Fruit fly (Drosophila melanogaster) whole organism, embryonic: Measurements from ENCODE around the gene CG31219.

Experiments used
- CG10147 ChIP-seq: fragments of 200-800 bp; sonication (Bioruptor generic); optimal IDR thresholded peaks from 2 replicates; lab custom pipeline; 2019; ENCODE audit warnings: missing biosample characterization, mild to moderate bottlenecking, missing genetic modification characterization, moderate library complexity
- CG10209 ChIP-seq: fragments of 200-800 bp; sonication (Bioruptor generic); optimal IDR thresholded peaks from 3 replicates; lab custom pipeline; 2017; ENCODE audit warnings: missing biosample characterization, mild to moderate bottlenecking, missing genetic modification characterization, missing genetic modification reagents
- CG11398 ChIP-seq: fragments of 200-800 bp; sonication (Bioruptor generic); optimal IDR thresholded peaks from 2 replicates; lab custom pipeline; 2016; ENCODE audit warnings: missing biosample characterization, missing genetic modification characterization
- CG12071 ChIP-seq: fragments of 200-800 bp; sonication (Bioruptor generic); optimal IDR thresholded peaks from 3 replicates; lab custom pipeline; 2018; ENCODE audit warnings: missing biosample characterization, mild to moderate bottlenecking, missing genetic modification characterization
- CG12391 ChIP-seq: fragments of 200-800 bp; sonication (Bioruptor generic); optimal IDR thresholded peaks from 3 replicates; lab custom pipeline; 2018; ENCODE audit warnings: missing biosample characterization, mild to moderate bottlenecking, missing genetic modification characterization, moderate library complexity
- CG12659 ChIP-seq: fragments of 200-800 bp; sonication (Bioruptor generic); optimal IDR thresholded peaks from 3 replicates; lab custom pipeline; 2017; ENCODE audit warnings: mild to moderate bottlenecking, missing biosample characterization, missing genetic modification reagents, missing genetic modification characterization
- CG14014 ChIP-seq: fragments of 200-800 bp; sonication (Bioruptor generic); IDR thresholded peaks from 2 replicates; pipeline ENCODE4 v1.3.6; 2022; ENCODE audit warnings: missing biosample characterization, missing genetic modification characterization
- CG14710 ChIP-seq: fragments of 200-800 bp; sonication (Bioruptor generic); optimal IDR thresholded peaks from 3 replicates; lab custom pipeline; 2019; ENCODE audit warnings: missing biosample characterization, mild to moderate bottlenecking, missing genetic modification characterization, moderate library complexity
- CG2120 ChIP-seq: fragments of 200-800 bp; sonication (Bioruptor generic); optimal IDR thresholded peaks from 3 replicates; lab custom pipeline; 2016; ENCODE audit warnings: missing biosample characterization, missing genetic modification characterization
- CG2678 ChIP-seq: fragments of 200-800 bp; sonication (Bioruptor generic); optimal IDR thresholded peaks from 3 replicates; lab custom pipeline; 2019; ENCODE audit warnings: missing biosample characterization, mild to moderate bottlenecking, missing genetic modification characterization, moderate library complexity
- CG4424 ChIP-seq: fragments of 200-800 bp; sonication (Bioruptor generic); optimal IDR thresholded peaks from 3 replicates; lab custom pipeline; 2016; ENCODE audit warnings: missing biosample characterization, missing genetic modification characterization
- CG4707 ChIP-seq: fragments of 200-800 bp; sonication (Bioruptor generic); optimal IDR thresholded peaks from 2 replicates; lab custom pipeline; 2018; ENCODE audit warnings: missing biosample characterization, mild to moderate bottlenecking, missing genetic modification characterization, moderate library complexity
- CG6254 ChIP-seq: fragments of 200-800 bp; sonication (Bioruptor generic); optimal IDR thresholded peaks from 3 replicates; lab custom pipeline; 2017; ENCODE audit warnings: mild to moderate bottlenecking, missing biosample characterization, missing genetic modification reagents, missing genetic modification characterization
- CG6765 ChIP-seq: fragments of 200-800 bp; sonication (Bioruptor generic); optimal IDR thresholded peaks from 3 replicates; lab custom pipeline; 2017; ENCODE audit warnings: missing biosample characterization, mild to moderate bottlenecking, missing genetic modification characterization
- CG6813 ChIP-seq: fragments of 200-800 bp; sonication (Bioruptor generic); optimal IDR thresholded peaks from 2 replicates; lab custom pipeline; 2017; ENCODE audit warnings: missing biosample characterization, missing genetic modification characterization, mild to moderate bottlenecking, moderate library complexity, missing genetic modification reagents
- CG7556 ChIP-seq: fragments of 200-800 bp; sonication (Bioruptor generic); optimal IDR thresholded peaks from 2 replicates; lab custom pipeline; 2017; ENCODE audit warnings: missing biosample characterization, mild to moderate bottlenecking, missing genetic modification characterization
- CkIIα-i1 ChIP-seq: fragments of 200-800 bp; sonication (Bioruptor generic); IDR thresholded peaks from 2 replicates; pipeline ENCODE4 v1.3.6; 2022; ENCODE audit warnings: missing biosample characterization, missing genetic modification characterization
- D19B ChIP-seq: fragments of 200-800 bp; sonication (Bioruptor generic); optimal IDR thresholded peaks from 2 replicates; lab custom pipeline; 2017; ENCODE audit warnings: missing biosample characterization, mild to moderate bottlenecking, missing genetic modification characterization
- Deaf1 ChIP-seq: fragments of 200-800 bp; optimal IDR thresholded peaks from 3 replicates; lab custom pipeline; 2019; ENCODE audit warnings: missing biosample characterization, mild to moderate bottlenecking, missing genetic modification characterization, moderate library complexity
- Dip3 ChIP-seq: fragments of 200-800 bp; sonication (Bioruptor generic); optimal IDR thresholded peaks from 3 replicates; lab custom pipeline; 2016; ENCODE audit warnings: missing biosample characterization, missing genetic modification characterization
- Drgx ChIP-seq: fragments of 200-800 bp; sonication (Bioruptor generic); IDR thresholded peaks from 2 replicates; pipeline ENCODE4 v1.3.6; 2022; ENCODE audit warnings: missing biosample characterization, missing genetic modification characterization
- Fer2 ChIP-seq: fragments of 200-800 bp; sonication (Bioruptor generic); optimal IDR thresholded peaks from 2 replicates; lab custom pipeline; 2018; ENCODE audit warnings: missing biosample characterization, mild to moderate bottlenecking, missing genetic modification characterization, moderate library complexity
- GATAe ChIP-seq: fragments of 200-800 bp; sonication (Bioruptor generic); conservative IDR thresholded peaks from 2 replicates; pipeline ENCODE4 v1.3.6; 2022; ENCODE audit warnings: missing biosample characterization, missing genetic modification characterization
- Kr ChIP-seq: fragments of 200-800 bp; sonication (Bioruptor generic); optimal IDR thresholded peaks from 2 replicates; lab custom pipeline; 2017; ENCODE audit warnings: missing biosample characterization, mild to moderate bottlenecking, missing genetic modification characterization
- Lhr ChIP-seq: fragments of 200-800 bp; sonication (Bioruptor generic); optimal IDR thresholded peaks from 3 replicates; lab custom pipeline; 2017; ENCODE audit warnings: mild to moderate bottlenecking, missing biosample characterization, missing genetic modification reagents, missing genetic modification characterization
- Meics ChIP-seq: fragments of 200-800 bp; sonication (Bioruptor generic); optimal IDR thresholded peaks from 2 replicates; lab custom pipeline; 2017; ENCODE audit warnings: missing biosample characterization, mild to moderate bottlenecking, missing genetic modification characterization
- NK7.1 ChIP-seq: fragments of 200-800 bp; sonication (Bioruptor generic); optimal IDR thresholded peaks from 3 replicates; lab custom pipeline; 2016; ENCODE audit warnings: missing biosample characterization, missing genetic modification characterization
- Neu2 ChIP-seq: fragments of 200-800 bp; sonication (Bioruptor generic); optimal IDR thresholded peaks from 3 replicates; lab custom pipeline; 2016; ENCODE audit warnings: missing biosample characterization, missing genetic modification characterization, borderline replicate concordance
- Nf-YC ChIP-seq: fragments of 200-800 bp; optimal IDR thresholded peaks from 3 replicates; lab custom pipeline; 2019; ENCODE audit warnings: missing biosample characterization, mild to moderate bottlenecking, missing genetic modification characterization, moderate library complexity
- Oli ChIP-seq: fragments of 200-800 bp; sonication (Bioruptor generic); optimal IDR thresholded peaks from 2 replicates; lab custom pipeline; 2018; ENCODE audit warnings: missing biosample characterization, mild to moderate bottlenecking, missing genetic modification characterization, moderate library complexity
- Optix ChIP-seq: fragments of 200-800 bp; sonication (Bioruptor generic); IDR thresholded peaks from 3 replicates; pipeline ENCODE4 v1.3.6; 2022; ENCODE audit warnings: missing biosample characterization, missing genetic modification characterization
- Ravus ChIP-seq: fragments of 200-800 bp; sonication (Bioruptor generic); IDR thresholded peaks from 2 replicates; pipeline ENCODE4 v1.3.6; 2022; ENCODE audit warnings: missing biosample characterization, missing genetic modification characterization
- al ChIP-seq: fragments of 200-800 bp; sonication (Bioruptor generic); IDR thresholded peaks from 2 replicates; pipeline ENCODE4 v1.3.6; 2022; ENCODE audit warnings: missing biosample characterization, missing genetic modification characterization
- ap ChIP-seq: fragments of 200-800 bp; sonication (Bioruptor generic); IDR thresholded peaks from 2 replicates; pipeline ENCODE4 v1.3.6; 2022; ENCODE audit warnings: missing biosample characterization, missing genetic modification characterization
- bab2 ChIP-seq: fragments of 200-800 bp; sonication (Bioruptor generic); optimal IDR thresholded peaks from 2 replicates; lab custom pipeline; 2016; ENCODE audit warnings: missing biosample characterization, missing genetic modification characterization
- bigmax ChIP-seq: fragments of 200-800 bp; sonication (Bioruptor generic); optimal IDR thresholded peaks from 2 replicates; lab custom pipeline; 2018; ENCODE audit warnings: missing biosample characterization, mild to moderate bottlenecking, missing genetic modification characterization
- cato ChIP-seq: fragments of 200-800 bp; sonication (Bioruptor generic); optimal IDR thresholded peaks from 2 replicates; lab custom pipeline; 2016; ENCODE audit warnings: missing biosample characterization, missing genetic modification characterization, borderline replicate concordance
- chinmo ChIP-seq: fragments of 200-800 bp; sonication (Bioruptor generic); IDR thresholded peaks from 4 replicates; pipeline ENCODE4 v1.3.6; 2022; ENCODE audit warnings: missing biosample characterization, missing genetic modification characterization; ENCODE audit not compliant: partially characterized antibody
- croc ChIP-seq: fragments of 200-800 bp; sonication (Bioruptor generic); conservative IDR thresholded peaks from 3 replicates; pipeline ENCODE4 v1.3.6; 2022; ENCODE audit warnings: missing biosample characterization, missing genetic modification characterization
- dati ChIP-seq: fragments of 200-800 bp; sonication (Bioruptor generic); IDR thresholded peaks from 2 replicates; pipeline ENCODE4 v1.3.6; 2022; ENCODE audit warnings: missing biosample characterization, missing genetic modification characterization
- ewg ChIP-seq: fragments of 200-800 bp; sonication (Bioruptor generic); optimal IDR thresholded peaks from 3 replicates; lab custom pipeline; 2017; ENCODE audit warnings: mild to moderate bottlenecking, missing biosample characterization, missing genetic modification reagents, missing genetic modification characterization
- hb ChIP-seq: fragments of 200-800 bp; sonication (Bioruptor generic); IDR thresholded peaks from 3 replicates; pipeline ENCODE4 v1.3.6; 2022; ENCODE audit warnings: missing biosample characterization, missing genetic modification characterization; ENCODE audit not compliant: partially characterized antibody
- lab ChIP-seq: fragments of 200-800 bp; sonication (Bioruptor generic); optimal IDR thresholded peaks from 3 replicates; lab custom pipeline; 2017; ENCODE audit warnings: missing biosample characterization, missing genetic modification characterization, mild to moderate bottlenecking, moderate library complexity, missing genetic modification reagents
- oc ChIP-seq: fragments of 200-800 bp; sonication (Bioruptor generic); optimal IDR thresholded peaks from 2 replicates; lab custom pipeline; 2018; ENCODE audit warnings: missing biosample characterization, mild to moderate bottlenecking, missing genetic modification characterization, moderate library complexity
- peb ChIP-seq: fragments of 200-800 bp; sonication (Bioruptor generic); IDR thresholded peaks from 2 replicates; pipeline ENCODE4 v1.3.6; 2022; ENCODE audit warnings: missing biosample characterization, missing genetic modification characterization
- phol ChIP-seq: fragments of 200-800 bp; sonication (Bioruptor generic); optimal IDR thresholded peaks from 3 replicates; lab custom pipeline; 2018; ENCODE audit warnings: missing biosample characterization, mild to moderate bottlenecking, missing genetic modification characterization, moderate library complexity
- ranshi ChIP-seq: fragments of 200-800 bp; sonication (Bioruptor generic); IDR thresholded peaks from 2 replicates; pipeline ENCODE4 v1.3.6; 2022; ENCODE audit warnings: missing biosample characterization, missing genetic modification characterization
- scrt ChIP-seq: fragments of 200-800 bp; sonication (Bioruptor generic); optimal IDR thresholded peaks from 2 replicates; lab custom pipeline; 2018; ENCODE audit warnings: missing biosample characterization, mild to moderate bottlenecking, missing genetic modification characterization, moderate library complexity
- sens-2 ChIP-seq: fragments of 200-800 bp; sonication (Bioruptor generic); IDR thresholded peaks from 2 replicates; pipeline ENCODE4 v1.3.6; 2022; ENCODE audit warnings: missing biosample characterization, missing genetic modification characterization
- sima ChIP-seq: fragments of 200-800 bp; sonication (Bioruptor generic); optimal IDR thresholded peaks from 2 replicates; lab custom pipeline; 2016; ENCODE audit warnings: missing biosample characterization, missing genetic modification characterization
- tin ChIP-seq: fragments of 200-800 bp; sonication (Bioruptor generic); optimal IDR thresholded peaks from 3 replicates; lab custom pipeline; 2016; ENCODE audit warnings: missing biosample characterization, missing genetic modification characterization

Gene CG31219

dm6 chr3R:19672905-19673304, 22.1 kb downstream of the CG31219 start (continued):
- TF ChIP-seq CG4707 (GFP tag; lab: Kevin White, UChicago) (no peak), CG12391 (no peak), Ravus (GFP tag; lab: Robert Waterston, UW) (no peak), phol (tag; lab: Kevin White, UChicago) (no peak), oc (tag; lab: Kevin White, UChicago) (no peak), dati (GFP tag; lab: Robert Waterston, UW) (no peak), CG6813 (no peak), Nf-YC (tag; lab: Kevin White, UChicago) (no peak), CG14014 (no peak), CG10209 (GFP tag; lab: Kevin White, UChicago) (no peak), CG14710 (no peak), sens-2 (GFP tag; lab: Robert Waterston, UW) (no peak), Optix (GFP tag; lab: Robert Waterston, UW) (no peak), sima (GFP tag; lab: Kevin White, UChicago) (no peak), CG12071 (no peak), CG10147 (GFP tag; lab: Kevin White, UChicago) (no peak), CkIIα-i1 (GFP tag; lab: Robert Waterston, UW) (no peak), hb (no peak), peb (GFP tag; lab: Robert Waterston, UW) (no peak), D19B (GFP tag; lab: Kevin White, UChicago) (no peak), Dip3 (GFP tag; lab: Kevin White, UChicago) (no peak), lab (GFP tag; lab: Kevin White, UChicago) (peak; percentile 56), CG6254 (GFP tag; lab: Kevin White, UChicago) (no peak), NK7.1 (GFP tag; lab: Kevin White, UChicago) (no peak), GATAe (GFP tag; lab: Robert Waterston, UW) (no peak), CG2120 (GFP tag; lab: Kevin White, UChicago) (peak; percentile 54), ap (no peak), Oli (tag; lab: Kevin White, UChicago) (no peak), scrt (GFP tag; lab: Kevin White, UChicago) (no peak), Fer2 (tag; lab: Kevin White, UChicago) (no peak), CG4424 (GFP tag; lab: Kevin White, UChicago) (no peak), bab2 (GFP tag; lab: Kevin White, UChicago) (peak; percentile 18), ewg (GFP tag; lab: Kevin White, UChicago) (no peak), CG7556 (GFP tag; lab: Kevin White, UChicago) (peak; percentile 15), cato (GFP tag; lab: Kevin White, UChicago) (no peak), CG2678 (tag; lab: Kevin White, UChicago) (peak; percentile 49), Drgx (GFP tag; lab: Robert Waterston, UW) (no peak), CG6765 (GFP tag; lab: Kevin White, UChicago) (peak; percentile 25), al (no peak), Neu2 (no peak), ranshi (GFP tag; lab: Robert Waterston, UW) (no peak), CG12659 (GFP tag; lab: Kevin White, UChicago) (no peak), chinmo (GFP tag; lab: Robert Waterston, UW) (no peak), Meics (GFP tag; lab: Kevin White, UChicago) (peak; percentile 31), Kr (GFP tag; lab: Kevin White, UChicago) (no peak), bigmax (GFP tag; lab: Kevin White, UChicago) (no peak), croc (GFP tag; lab: Robert Waterston, UW) (no peak), Lhr (GFP tag; lab: Kevin White, UChicago) (no peak), Deaf1 (no peak), CG11398 (no peak), tin (GFP tag; lab: Kevin White, UChicago) (no peak)
